Worm (Caenorhabditis elegans) whole organism, L4/young adult: Measurements from ENCODE around the gene T23F6.3.

Experiments used
- W03F9.2 ChIP-seq: fragments of 150-350 bp; optimal IDR thresholded peaks from 2 replicates; lab custom pipeline; 2014; ENCODE audit warnings: missing biosample characterization, missing genetic modification characterization
- him-1 ChIP-seq: sonication (generic microtip); optimal IDR thresholded peaks from 2 replicates; lab custom pipeline; 2016; ENCODE audit warnings: missing genotype, missing genetic modification reagents, missing genetic modification characterization, missing compliant biosample characterization

ce11 chrIV:12755641-12756040, 31.1 kb upstream of the T23F6.3 start:
- TF ChIP-seq W03F9.2 (tag; lab: Kevin White, UChicago) (no peak), him-1 (tag; lab: Kevin White, UChicago) (no peak)
